Fruit fly (Drosophila melanogaster) whole organism, prepupa: ENCODE measurements around the gene CG7483.

Experiments used
- CG15336 ChIP-seq: fragments of 200-800 bp; sonication (Bioruptor generic); IDR thresholded peaks from 2 replicates; pipeline ENCODE4 v1.3.6; 2022; ENCODE audit warnings: missing biosample characterization, missing genetic modification characterization
- CG3919 ChIP-seq: fragments of 200-800 bp; sonication (Bioruptor generic); optimal IDR thresholded peaks from 3 replicates; lab custom pipeline; 2016; ENCODE audit warnings: missing biosample characterization, missing genetic modification characterization
- CG4318 ChIP-seq: fragments of 200-800 bp; sonication (Bioruptor generic); optimal IDR thresholded peaks from 3 replicates; lab custom pipeline; 2017; ENCODE audit warnings: missing biosample characterization, mild to moderate bottlenecking, missing genetic modification characterization
- CG6808 ChIP-seq: fragments of 200-800 bp; sonication (Bioruptor generic); optimal IDR thresholded peaks from 3 replicates; lab custom pipeline; 2017; ENCODE audit warnings: missing biosample characterization, missing genetic modification characterization, mild to moderate bottlenecking, moderate library complexity, missing genetic modification reagents
- CG8319 ChIP-seq: fragments of 200-800 bp; sonication (Bioruptor generic); optimal IDR thresholded peaks from 3 replicates; lab custom pipeline; 2016; ENCODE audit warnings: missing biosample characterization, missing genetic modification characterization
- Eip75B ChIP-seq: fragments of 200-800 bp; sonication (Bioruptor generic); optimal IDR thresholded peaks from 3 replicates; lab custom pipeline; 2016; ENCODE audit warnings: missing biosample characterization, missing genetic modification characterization
- Gug ChIP-seq: fragments of 200-800 bp; sonication (Bioruptor generic); IDR thresholded peaks from 2 replicates; pipeline ENCODE4 v1.3.6; 2022; ENCODE audit warnings: missing biosample characterization, missing genetic modification characterization
- Lpt ChIP-seq: fragments of 200-800 bp; sonication (Bioruptor generic); optimal IDR thresholded peaks from 3 replicates; lab custom pipeline; 2016; ENCODE audit warnings: missing biosample characterization, missing genetic modification characterization
- Sox102F ChIP-seq: fragments of 200-800 bp; sonication (Bioruptor generic); optimal IDR thresholded peaks from 2 replicates; lab custom pipeline; 2016; ENCODE audit warnings: missing biosample characterization, mild to moderate bottlenecking, missing genetic modification characterization
- Sox14 ChIP-seq: fragments of 200-800 bp; sonication (Bioruptor generic); optimal IDR thresholded peaks from 3 replicates; lab custom pipeline; 2016; ENCODE audit warnings: missing biosample characterization, missing genetic modification characterization
- achi ChIP-seq: fragments of 200-800 bp; sonication (Bioruptor generic); optimal IDR thresholded peaks from 3 replicates; lab custom pipeline; 2016; ENCODE audit warnings: missing biosample characterization, missing genetic modification characterization
- net ChIP-seq: fragments of 200-800 bp; sonication (Bioruptor generic); optimal IDR thresholded peaks from 3 replicates; lab custom pipeline; 2016; ENCODE audit warnings: missing biosample characterization, missing genetic modification characterization
- spab ChIP-seq: fragments of 200-800 bp; sonication (Bioruptor generic); optimal IDR thresholded peaks from 2 replicates; lab custom pipeline; 2017; ENCODE audit warnings: missing biosample characterization, mild to moderate bottlenecking, missing genetic modification characterization, missing genetic modification reagents

DNA sequence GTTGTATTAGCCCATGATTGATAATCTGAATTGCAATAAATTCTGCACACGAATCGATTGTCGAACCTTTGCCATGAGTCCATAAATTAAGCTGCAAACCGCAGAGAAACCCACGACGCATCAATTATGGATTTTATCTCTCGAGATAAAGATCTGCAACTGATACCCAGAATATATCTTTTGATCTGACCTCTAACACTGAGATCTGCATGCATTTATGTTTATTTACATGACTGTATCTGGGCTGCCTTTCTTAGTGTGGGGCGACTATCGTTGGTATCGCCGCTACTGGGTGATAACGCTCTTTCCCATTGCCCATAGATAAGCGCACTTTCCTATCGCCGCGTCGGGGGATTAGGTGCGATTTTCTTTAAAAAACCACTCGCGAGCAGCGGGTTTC lies 4.2 kb downstream of the CG7483 start, which contains the start of gene Ctr1B:
- TF ChIP-seq CG3919 (GFP tag; lab: Kevin White, UChicago) (no peak), spab (no peak), CG15336 (GFP tag; lab: Robert Waterston, UW) (no peak), Sox102F (GFP tag; lab: Kevin White, UChicago) (no peak), CG6808 (GFP tag; lab: Kevin White, UChicago) (no peak), CG8319 (GFP tag; lab: Kevin White, UChicago) (no peak), CG4318 (no peak), Sox14 (GFP tag; lab: Kevin White, UChicago) (no peak), Gug (GFP tag; lab: Robert Waterston, UW) (no peak), achi (no peak), Eip75B (GFP tag; lab: Kevin White, UChicago) (no peak), net (GFP tag; lab: Kevin White, UChicago) (no peak), Lpt (no peak)
